Worm (Caenorhabditis elegans): ENCODE measurements around the gene vwa-8.

- no peak for TF ChIP-seq madf-8 (GFP tag; conservative IDR thresholded peaks at IDR 0.05)
- TF ChIP-seq unc-62 (GFP tag; optimal IDR thresholded peaks at IDR 0.05): no peak
- no peak for TF ChIP-seq snpc-1.3 (tag; optimal IDR thresholded peaks at IDR 0.05; ENCODE audit: insufficient read depth)
- TF ChIP-seq unc-130 (GFP tag; optimal IDR thresholded peaks at IDR 0.05): no peak
Measured at ce11 chrX:13000837-13001236, 9.6 kb downstream of the vwa-8 start.
